Fruit fly (Drosophila melanogaster): ENCODE measurements around the gene TwdlR.

The TwdlR gene

DNA sequence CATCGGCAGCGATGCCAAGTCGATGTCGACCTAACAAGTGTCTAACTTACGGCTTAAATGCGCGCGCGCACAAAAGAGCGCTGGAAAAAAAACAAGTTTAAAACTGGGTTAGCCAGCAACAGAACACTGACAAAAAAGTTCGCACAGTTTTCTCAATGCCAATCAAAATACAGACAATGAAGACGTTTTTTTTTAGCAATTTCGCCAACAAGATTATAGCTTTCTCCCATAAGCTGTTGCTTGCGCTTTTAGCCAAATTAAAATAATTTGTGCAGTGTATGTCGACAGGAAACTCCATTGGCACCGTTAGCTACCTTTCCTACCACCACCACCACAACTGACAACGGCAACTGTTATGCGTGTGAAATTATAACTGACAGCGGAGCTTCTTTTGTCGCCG is 19.9 kb downstream of the TwdlR start:
- TF ChIP-seq Hnf4 (GFP tag; optimal IDR thresholded peaks at IDR 0.05): no peak
- no peak for TF ChIP-seq Hr78 (GFP tag; optimal IDR thresholded peaks at IDR 0.05)
- no peak for TF ChIP-seq Mio (GFP tag; optimal IDR thresholded peaks at IDR 0.05)
- no peak for TF ChIP-seq brk (GFP tag; optimal IDR thresholded peaks at IDR 0.05)
- peak in 1 of 2 experiments; percentile 12 for TF ChIP-seq foxo (GFP tag; optimal IDR thresholded peaks at IDR 0.05)
- TF ChIP-seq sv (GFP tag; optimal IDR thresholded peaks at IDR 0.05): peak; percentile 26

DNA sequence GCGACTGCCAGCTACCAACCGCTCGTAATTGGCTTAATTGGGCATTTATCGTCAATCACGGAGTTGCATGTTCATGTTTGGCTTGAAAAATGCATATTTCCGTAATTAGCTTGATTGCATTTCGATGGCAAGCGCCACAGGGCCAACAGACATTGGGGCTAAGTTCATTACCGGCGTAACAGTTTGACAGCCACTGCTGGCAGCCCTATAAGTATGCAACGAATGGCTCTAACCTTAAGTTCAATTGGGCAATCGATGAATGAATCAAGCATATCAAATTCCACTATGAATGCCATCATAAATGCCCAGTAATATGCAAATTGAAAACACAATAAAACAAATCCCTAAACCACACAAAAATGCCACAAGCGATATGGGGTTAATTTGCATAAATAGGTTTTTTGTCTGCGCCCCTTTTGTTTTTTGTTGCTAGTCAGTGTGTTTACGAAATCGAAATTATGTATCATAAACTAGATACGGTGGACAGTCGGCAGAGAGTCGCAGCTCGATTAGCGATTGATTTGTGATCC is 20.8 kb downstream of the TwdlR start:
- TF ChIP-seq GATAd (GFP tag; optimal IDR thresholded peaks at IDR 0.05): no peak
- TF ChIP-seq Vsx2 (GFP tag; optimal IDR thresholded peaks at IDR 0.05; ENCODE audit: partially characterized antibody): no peak
- no peak for TF ChIP-seq pan (optimal IDR thresholded peaks at IDR 0.05)
- peak; percentile 44 for TF ChIP-seq Myc (optimal IDR thresholded peaks at IDR 0.05)
- no peak for TF ChIP-seq fru (GFP tag; optimal IDR thresholded peaks at IDR 0.05)
- no peak for TF ChIP-seq h (GFP tag; optimal IDR thresholded peaks at IDR 0.05)
- TF ChIP-seq Sp1 (GFP tag; optimal IDR thresholded peaks at IDR 0.05): no peak

DNA sequence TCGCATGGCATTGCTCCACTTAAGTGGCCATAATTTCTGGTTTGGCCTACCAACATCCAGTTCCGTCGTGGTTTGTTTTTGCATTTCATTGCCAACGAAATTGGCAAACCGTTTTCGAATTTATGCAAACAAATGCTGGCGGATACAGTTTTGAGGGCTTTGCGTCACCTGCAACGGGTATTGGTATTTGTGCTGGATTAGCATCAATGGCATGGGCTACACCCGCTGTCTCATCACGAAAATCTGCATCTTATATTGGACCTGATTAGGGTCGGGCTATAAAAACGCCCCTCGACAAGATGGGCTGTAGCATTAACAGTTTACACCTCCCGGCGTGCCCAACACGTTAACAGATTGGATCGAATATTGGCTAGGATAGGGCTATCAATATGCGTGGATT is 21.5 kb downstream of the TwdlR start, which contains the start of gene Tb:
TSS of gene Tb (plus strand) at position 301 of the 400 bp plus-strand sequence.
- TF ChIP-seq tai (GFP tag; optimal IDR thresholded peaks at IDR 0.05): no peak
- TF ChIP-seq CG9705 (GFP tag; optimal IDR thresholded peaks at IDR 0.05): no peak
- TF ChIP-seq Mio (GFP tag; optimal IDR thresholded peaks at IDR 0.05): no peak
- TF ChIP-seq Vsx2 (GFP tag; optimal IDR thresholded peaks at IDR 0.05; ENCODE audit: partially characterized antibody): no peak
- TF ChIP-seq brk (GFP tag; optimal IDR thresholded peaks at IDR 0.05): no peak
- TF ChIP-seq Hr78 (GFP tag; optimal IDR thresholded peaks at IDR 0.05): no peak
- TF ChIP-seq Sp1 (GFP tag; optimal IDR thresholded peaks at IDR 0.05): no peak
- TF ChIP-seq foxo (GFP tag; optimal IDR thresholded peaks at IDR 0.05): no peak
- no peak for TF ChIP-seq Abd-B (GFP tag; optimal IDR thresholded peaks at IDR 0.05)
- TF ChIP-seq sage (GFP tag; optimal IDR thresholded peaks at IDR 0.05): no peak
- no peak for TF ChIP-seq Rel (GFP tag; optimal IDR thresholded peaks at IDR 0.05)
- no peak for TF ChIP-seq Rel (tag; optimal IDR thresholded peaks at IDR 0.05)
- no peak for TF ChIP-seq pan (optimal IDR thresholded peaks at IDR 0.05)
- no peak for TF ChIP-seq Dfd (GFP tag; optimal IDR thresholded peaks at IDR 0.05)
- no peak for TF ChIP-seq lola (GFP tag; optimal IDR thresholded peaks at IDR 0.05)
- TF ChIP-seq Hnf4 (GFP tag; optimal IDR thresholded peaks at IDR 0.05): no peak
- TF ChIP-seq jim (GFP tag; optimal IDR thresholded peaks at IDR 0.05): no peak
- TF ChIP-seq Myc (optimal IDR thresholded peaks at IDR 0.05): no peak

DNA sequence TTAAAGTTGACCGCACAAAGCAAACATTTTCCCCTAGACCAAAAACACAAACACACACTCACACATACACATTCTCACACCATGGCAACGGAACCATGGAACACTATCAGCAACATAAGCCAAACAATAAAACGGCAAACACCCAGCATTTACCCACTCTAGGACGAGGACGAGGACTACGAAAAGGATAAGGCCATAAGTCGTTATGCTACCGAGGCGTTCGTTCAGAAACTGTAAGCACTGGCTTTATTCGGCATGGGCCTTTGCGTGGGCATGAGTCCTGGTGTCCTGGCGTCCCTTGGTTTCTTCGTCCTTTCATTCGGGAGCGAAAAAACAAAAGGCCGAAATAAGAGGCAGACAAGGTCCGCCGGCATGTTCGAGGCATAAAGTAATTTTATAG is 35.6 kb downstream of the TwdlR start:
- TF ChIP-seq woc (GFP tag; optimal IDR thresholded peaks at IDR 0.05) (no peak), jim (GFP tag; optimal IDR thresholded peaks at IDR 0.05) (no peak), Hr83 (GFP tag; optimal IDR thresholded peaks at IDR 0.05; ENCODE audit: poor library complexity, severe bottlenecking) (no peak), CG32264 (GFP tag; optimal IDR thresholded peaks at IDR 0.05) (no peak), Hnf4 (GFP tag; optimal IDR thresholded peaks at IDR 0.05) (no peak), GATAd (GFP tag; optimal IDR thresholded peaks at IDR 0.05) (no peak), Dif (GFP tag; optimal IDR thresholded peaks at IDR 0.05; ENCODE audit: partially characterized antibody) (no peak), Hr78 (GFP tag; optimal IDR thresholded peaks at IDR 0.05) (no peak), pan (optimal IDR thresholded peaks at IDR 0.05) (no peak), Rel (GFP tag; optimal IDR thresholded peaks at IDR 0.05) (no peak), Rel (tag; optimal IDR thresholded peaks at IDR 0.05) (no peak), dl (GFP tag; optimal IDR thresholded peaks at IDR 0.05; ENCODE audit: insufficient read depth in 1 of 2, partially characterized antibody in 2 of 2) (no peak), lola (GFP tag; optimal IDR thresholded peaks at IDR 0.05) (no peak), Mio (GFP tag; optimal IDR thresholded peaks at IDR 0.05) (no peak), Sp1 (GFP tag; optimal IDR thresholded peaks at IDR 0.05) (no peak), Vsx2 (GFP tag; optimal IDR thresholded peaks at IDR 0.05; ENCODE audit: partially characterized antibody) (no peak)

DNA sequence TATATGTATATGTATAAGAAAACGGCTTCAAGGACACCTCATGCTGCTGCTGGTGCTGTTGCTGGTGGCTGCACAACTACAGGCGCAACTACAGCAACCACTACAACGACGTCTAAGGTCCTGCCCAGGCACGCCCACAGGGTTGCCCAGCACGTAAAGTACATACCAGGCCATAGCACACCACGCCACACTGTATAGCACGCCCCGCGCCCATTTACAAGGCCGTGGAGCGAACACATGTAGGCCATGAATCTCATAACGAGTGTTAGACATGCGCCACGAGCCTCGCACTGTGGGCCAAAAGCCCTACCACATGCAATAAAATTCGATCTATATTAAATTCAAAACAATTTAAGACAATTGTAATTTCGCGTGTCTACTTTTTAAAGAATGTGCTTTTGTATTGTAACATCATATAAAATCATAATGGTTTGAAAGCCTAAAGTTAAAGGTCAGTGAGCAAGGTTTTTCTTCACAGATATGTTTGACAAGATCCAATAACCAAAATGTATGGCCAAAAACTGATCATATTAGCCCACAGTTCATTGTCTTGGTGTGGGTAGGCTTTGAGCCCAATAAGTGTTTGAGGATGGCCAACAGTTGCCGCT is 36.9 kb downstream of the TwdlR start:
- TF ChIP-seq dmrt93B (GFP tag; optimal IDR thresholded peaks at IDR 0.05) (no peak), Mio (GFP tag; optimal IDR thresholded peaks at IDR 0.05) (no peak), h (GFP tag; optimal IDR thresholded peaks at IDR 0.05) (no peak), Sp1 (GFP tag; optimal IDR thresholded peaks at IDR 0.05) (no peak), fru (GFP tag; optimal IDR thresholded peaks at IDR 0.05) (no peak), Hr83 (GFP tag; optimal IDR thresholded peaks at IDR 0.05; ENCODE audit: poor library complexity, severe bottlenecking) (no peak), CG9705 (GFP tag; optimal IDR thresholded peaks at IDR 0.05) (no peak)

All from whole organism, wandering third instar larva.